Worm (Caenorhabditis elegans) whole organism, early embryonic: ENCODE measurements around the gene mif-1.

Experiments used
- ama-1 ChIP-seq: fragments of 150-350 bp; optimal IDR thresholded peaks from 2 replicates; lab custom pipeline; 2014
- hmbx-1 ChIP-seq: sonication (generic microtip); optimal IDR thresholded peaks from 2 replicates; lab custom pipeline; 2016; ENCODE audit warnings: mild to moderate bottlenecking, missing genetic modification characterization, missing compliant biosample characterization
- hmg-4 ChIP-seq: fragments of 200-800 bp; sonication (Bioruptor generic); optimal IDR thresholded peaks from 2 replicates; lab custom pipeline; 2018; ENCODE audit warnings: mild to moderate bottlenecking, missing genetic modification characterization, missing compliant biosample characterization
- hnd-1 ChIP-seq: sonication (generic microtip); optimal IDR thresholded peaks from 2 replicates; lab custom pipeline; 2016; ENCODE audit warnings: missing genetic modification characterization, missing compliant biosample characterization

ce11 chrIII:11849590-11849989 is 1.6 kb downstream of the mif-1 start:
- TF ChIP-seq ama-1 (lab: Kevin White, UChicago) (no peak), hmbx-1 (no peak), hnd-1 (tag; lab: Kevin White, UChicago) (no peak), hmg-4 (GFP tag; lab: Kevin White, UChicago) (no peak)
